Worm (Caenorhabditis elegans): ENCODE results near the gene lgc-4.

Gene lgc-4

ce11 chrX:9238692-9239091 lies 3.3 kb downstream of the lgc-4 start (continued):
- TF ChIP-seq B0336.3 (GFP tag; IDR thresholded peaks at IDR 0.05) (no peak), let-607 (tag; optimal IDR thresholded peaks at IDR 0.05) (peak in 1 of 2 experiments; percentile 35), F49E8.2 (tag; optimal IDR thresholded peaks at IDR 0.05; ENCODE audit: insufficient read depth) (no peak), tbx-9 (tag; optimal IDR thresholded peaks at IDR 0.05; ENCODE audit: borderline replicate concordance) (no peak), hlh-12 (tag; optimal IDR thresholded peaks at IDR 0.05) (no peak), rpc-1 (optimal IDR thresholded peaks at IDR 0.05) (peak; percentile 91), rpc-1 (tag; optimal IDR thresholded peaks at IDR 0.05) (peak; percentile 98), atf-7 (tag; optimal IDR thresholded peaks at IDR 0.05) (no peak), aptf-2 (GFP tag; conservative IDR thresholded peaks at IDR 0.05) (no peak), ceh-58 (GFP tag; IDR thresholded peaks at IDR 0.05) (no peak), dpff-1 (tag; optimal IDR thresholded peaks at IDR 0.05) (no peak), lin-35 (GFP tag; optimal IDR thresholded peaks at IDR 0.05) (no peak), madf-3 (GFP tag; IDR thresholded peaks at IDR 0.05) (no peak), gei-17 (GFP tag; optimal IDR thresholded peaks at IDR 0.05) (no peak), nfya-1 (tag; optimal IDR thresholded peaks at IDR 0.05; ENCODE audit: borderline replicate concordance, insufficient read depth) (no peak), bed-1 (GFP tag; IDR thresholded peaks at IDR 0.05) (no peak), snpc-4 (GFP tag; optimal IDR thresholded peaks at IDR 0.05) (peak; percentile 49), snpc-4 (tag; optimal IDR thresholded peaks at IDR 0.05) (no peak), snpc-1.1 (tag; optimal IDR thresholded peaks at IDR 0.05; ENCODE audit: insufficient read depth) (peak; percentile 44), Y79H2A.3 (GFP tag; conservative IDR thresholded peaks at IDR 0.05) (no peak), mxl-1 (tag; optimal IDR thresholded peaks at IDR 0.05) (peak; percentile 57), akir-1 (GFP tag; optimal IDR thresholded peaks at IDR 0.05) (no peak), cebp-2 (GFP tag; IDR thresholded peaks at IDR 0.05) (no peak), attf-3 (GFP tag; conservative IDR thresholded peaks at IDR 0.05) (no peak), somi-1 (GFP tag; optimal IDR thresholded peaks at IDR 0.05) (peak; percentile 60), hrde-1 (tag; optimal IDR thresholded peaks at IDR 0.05; ENCODE audit: borderline replicate concordance) (no peak), nfyb-1 (GFP tag; IDR thresholded peaks at IDR 0.05) (peak; percentile 15; the same call in 1 of the 2 replicates), ceh-27 (GFP tag; optimal IDR thresholded peaks at IDR 0.05) (peak; percentile 6), F57C9.4 (tag; optimal IDR thresholded peaks at IDR 0.05) (no peak), egl-18 (GFP tag; IDR thresholded peaks at IDR 0.05) (no peak), F22D6.2 (tag; optimal IDR thresholded peaks at IDR 0.05) (no peak), mes-4 (tag; optimal IDR thresholded peaks at IDR 0.05) (peak; percentile 74), F23B12.7 (tag; optimal IDR thresholded peaks at IDR 0.05; ENCODE audit: insufficient read depth) (no peak), ekl-4 (GFP tag; IDR thresholded peaks at IDR 0.05) (no peak), die-1 (tag; optimal IDR thresholded peaks at IDR 0.05) (peak; percentile 86), hmg-1.2 (GFP tag; IDR thresholded peaks at IDR 0.05) (no peak), let-526 (GFP tag; IDR thresholded peaks at IDR 0.05) (no peak), hlh-26 (GFP tag; conservative IDR thresholded peaks at IDR 0.05) (no peak)

DNA sequence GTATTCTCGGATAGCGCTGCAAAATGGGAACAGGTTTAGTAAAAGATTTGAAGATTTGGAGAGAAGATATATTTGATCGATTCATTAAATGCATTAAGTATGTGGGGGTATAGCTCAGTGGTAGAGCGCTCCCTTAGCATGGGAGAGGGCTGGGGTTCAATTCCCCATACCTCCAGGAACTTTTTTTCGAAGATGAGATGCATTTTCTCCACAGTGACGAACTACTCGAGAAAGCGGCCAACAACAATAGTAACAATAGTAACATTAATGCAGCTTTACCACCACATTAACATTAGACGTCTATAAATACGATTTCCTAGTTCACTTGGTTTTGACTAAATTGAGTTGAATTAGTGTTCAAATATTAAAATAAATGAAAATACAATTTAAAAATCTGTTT lies 4.3 kb downstream of the lgc-4 start:
- TF ChIP-seq nhr-90 (tag; optimal IDR thresholded peaks at IDR 0.05), result peak; percentile 80
- no peak for TF ChIP-seq Y53F4B.3 (GFP tag; IDR thresholded peaks at IDR 0.05)
- peak; percentile 65 for TF ChIP-seq mxl-1 (tag; optimal IDR thresholded peaks at IDR 0.05)
- peak; percentile 63; the same call in 1 of the 2 replicates for TF ChIP-seq dox-1 (GFP tag; IDR thresholded peaks at IDR 0.05)
- peak; percentile 71 for TF ChIP-seq ztf-18 (tag; optimal IDR thresholded peaks at IDR 0.05)
- TF ChIP-seq hmg-1.2 (GFP tag; IDR thresholded peaks at IDR 0.05), result peak; percentile 63
- TF ChIP-seq lin-54 (GFP tag; optimal IDR thresholded peaks at IDR 0.05), result peak; percentile 15
- TF ChIP-seq somi-1 (GFP tag; optimal IDR thresholded peaks at IDR 0.05), result no peak
- TF ChIP-seq madf-3 (GFP tag; IDR thresholded peaks at IDR 0.05), result 0 out of 2 replicates have a peak, but pooled peaks have one; percentile 39
- TF ChIP-seq tbx-9 (tag; optimal IDR thresholded peaks at IDR 0.05; ENCODE audit: borderline replicate concordance), result peak; percentile 20
- peak; percentile 70; the same call in 1 of the 2 replicates for TF ChIP-seq egl-44 (GFP tag; IDR thresholded peaks at IDR 0.05)
- peak; percentile 80 for TF ChIP-seq him-1 (tag; optimal IDR thresholded peaks at IDR 0.05)
- peak; percentile 46 for TF ChIP-seq attf-5 (GFP tag; optimal IDR thresholded peaks at IDR 0.05)
- TF ChIP-seq T07F8.4 (tag; optimal IDR thresholded peaks at IDR 0.05), result peak; percentile 53
- peak; percentile 53 for TF ChIP-seq rcor-1 (GFP tag; IDR thresholded peaks at IDR 0.05)
- TF ChIP-seq snpc-4 (GFP tag; optimal IDR thresholded peaks at IDR 0.05), result peak; percentile 76
- TF ChIP-seq snpc-4 (tag; optimal IDR thresholded peaks at IDR 0.05), result peak in 3 of 4 experiments; percentile 25 to 70 (median 47)
- peak; percentile 61; the same call in 1 of the 2 replicates for TF ChIP-seq attf-6 (GFP tag; IDR thresholded peaks at IDR 0.05)

All from whole organism, young adult.